Worm (Caenorhabditis elegans): ENCODE measurements around the gene T06E6.10.

ce11 chrV:15466719-15467118, 48.8 kb downstream of the T06E6.10 start:
- no peak for TF ChIP-seq R02D3.7 (tag; optimal IDR thresholded peaks at IDR 0.05)
- TF ChIP-seq nhr-237 (tag; optimal IDR thresholded peaks at IDR 0.05), result no peak
- no peak for TF ChIP-seq lin-13 (GFP tag; optimal IDR thresholded peaks at IDR 0.05)
- TF ChIP-seq unc-62 (GFP tag; optimal IDR thresholded peaks at IDR 0.05), result no peak

All from whole organism, L2 larva.